Fruit fly (Drosophila melanogaster): ENCODE measurements around the gene disco-r.

Gene disco-r

dm6 chrX:16073375-16073982, 75.3 kb downstream of the disco-r start, which contains the start of gene Nipsnap (continued):
- TF ChIP-seq CG1602 (GFP tag; optimal IDR thresholded peaks at IDR 0.05) (no peak), CG33557 (GFP tag; optimal IDR thresholded peaks at IDR 0.05) (no peak), sens (GFP tag) (peak; percentile 67), Atf3 (GFP tag; optimal IDR thresholded peaks at IDR 0.05) (no peak), Awh (GFP tag; IDR thresholded peaks at IDR 0.05) (no peak), Doc3 (GFP tag; IDR thresholded peaks at IDR 0.05; ENCODE audit: partially characterized antibody) (peak; percentile 91), CG3838 (GFP tag; optimal IDR thresholded peaks at IDR 0.05) (no peak), CG12744 (GFP tag; optimal IDR thresholded peaks at IDR 0.05) (peak; percentile 23), Dref (GFP tag; IDR thresholded peaks at IDR 0.05) (peak; percentile 98), nmo (GFP tag; optimal IDR thresholded peaks at IDR 0.05) (no peak), ems (GFP tag; optimal IDR thresholded peaks at IDR 0.05) (no peak), CG1233 (GFP tag; optimal IDR thresholded peaks at IDR 0.05) (no peak), sima (GFP tag; optimal IDR thresholded peaks at IDR 0.05) (no peak), mam (GFP tag; optimal IDR thresholded peaks at IDR 0.05) (no peak), p53 (GFP tag; optimal IDR thresholded peaks at IDR 0.05) (no peak), cato (GFP tag; optimal IDR thresholded peaks at IDR 0.05; ENCODE audit: borderline replicate concordance) (no peak), CG2120 (GFP tag; optimal IDR thresholded peaks at IDR 0.05) (peak; percentile 13), CG6683 (GFP tag; optimal IDR thresholded peaks at IDR 0.05) (no peak), CG18619 (GFP tag; optimal IDR thresholded peaks at IDR 0.05) (no peak), Eip74EF (GFP tag; optimal IDR thresholded peaks at IDR 0.05) (no peak), inv (GFP tag; IDR thresholded peaks at IDR 0.05; ENCODE audit: partially characterized antibody) (peak; percentile 97), prd (optimal IDR thresholded peaks at IDR 0.05) (no peak), prd (GFP tag; IDR thresholded peaks at IDR 0.05) (no peak), CG15514 (GFP tag; optimal IDR thresholded peaks at IDR 0.05) (peak; percentile 66), CG3847 (GFP tag; IDR thresholded peaks at IDR 0.05) (no peak), CG17829 (tag; optimal IDR thresholded peaks at IDR 0.05) (peak; percentile 20), CG6813 (GFP tag; optimal IDR thresholded peaks at IDR 0.05) (no peak), amos (GFP tag; IDR thresholded peaks at IDR 0.05; ENCODE audit: partially characterized antibody) (peak; percentile 98), Side (GFP tag; optimal IDR thresholded peaks at IDR 0.05) (no peak), CG11093 (GFP tag; IDR thresholded peaks at IDR 0.05) (no peak), chinmo (GFP tag; IDR thresholded peaks at IDR 0.05; ENCODE audit: partially characterized antibody) (peak; percentile 97; the same call in 3 of the 4 replicates), MBD-R2 (GFP tag; IDR thresholded peaks at IDR 0.05) (peak; percentile 51), GATAe (GFP tag; conservative IDR thresholded peaks at IDR 0.05) (no peak), CG8089 (GFP tag; optimal IDR thresholded peaks at IDR 0.05) (no peak), stwl (tag; optimal IDR thresholded peaks at IDR 0.05) (peak; percentile 86), CG8478 (optimal IDR thresholded peaks at IDR 0.05) (no peak), CG3995 (GFP tag; optimal IDR thresholded peaks at IDR 0.05) (peak; percentile 43), tup (GFP tag; optimal IDR thresholded peaks at IDR 0.05) (no peak), caup (GFP tag; optimal IDR thresholded peaks at IDR 0.05; ENCODE audit: severe bottlenecking) (peak; percentile 7), CG4360 (GFP tag; IDR thresholded peaks at IDR 0.05) (no peak), ase (GFP tag; IDR thresholded peaks at IDR 0.05) (no peak)

Data from whole organism, embryonic.